Worm (Caenorhabditis elegans) whole organism, L3 larva: ENCODE results near the gene T15H9.4.

Experiments
- fos-1 ChIP-seq: fragments of 150-350 bp; optimal IDR thresholded peaks from 2 replicates; lab custom pipeline; 2014; ENCODE audit warnings: missing biosample characterization, missing genetic modification characterization
- nhr-23 ChIP-seq: fragments of 150-350 bp; optimal IDR thresholded peaks from 2 replicates; lab custom pipeline; 2014; ENCODE audit warnings: missing biosample characterization, missing genetic modification reagents, missing genetic modification characterization
- nhr-237 ChIP-seq: fragments of 150-350 bp; optimal IDR thresholded peaks from 2 replicates; lab custom pipeline; 2014; ENCODE audit warnings: missing biosample characterization, missing genetic modification characterization
- nhr-76 ChIP-seq: fragments of 150-350 bp; sonication (generic microtip); optimal IDR thresholded peaks from 5 replicates; lab custom pipeline; 2014; ENCODE audit warnings: missing biosample characterization, missing genetic modification characterization
- nhr-77 ChIP-seq: fragments of 150-350 bp; optimal IDR thresholded peaks from 2 replicates; lab custom pipeline; 2014; ENCODE audit warnings: missing biosample characterization, missing genetic modification characterization
- sea-2 ChIP-seq: fragments of 150-350 bp; sonication (generic microtip); optimal IDR thresholded peaks from 4 replicates; lab custom pipeline; 2014; ENCODE audit warnings: missing biosample characterization, missing genetic modification reagents, missing genetic modification characterization
- tbx-2 ChIP-seq: sonication (generic microtip); optimal IDR thresholded peaks from 2 replicates; lab custom pipeline; 2016; ENCODE audit warnings: mild to moderate bottlenecking, missing genetic modification characterization, missing compliant biosample characterization
- unc-39 ChIP-seq: sonication (generic microtip); optimal IDR thresholded peaks from 4 replicates; lab custom pipeline; 2017; ENCODE audit warnings: missing biosample characterization, missing genetic modification characterization

ce11 chrII:9577630-9578029 is 34.0 kb upstream of the T15H9.4 start:
- TF ChIP-seq fos-1 (tag; lab: Kevin White, UChicago) (no peak), nhr-76 (tag; lab: Kevin White, UChicago) (no peak), nhr-23 (no peak), sea-2 (GFP tag; lab: Kevin White, UChicago) (no peak), nhr-237 (tag; lab: Kevin White, UChicago) (no peak), nhr-77 (tag; lab: Kevin White, UChicago) (no peak), tbx-2 (tag; lab: Kevin White, UChicago) (no peak), unc-39 (tag; lab: Kevin White, UChicago) (no peak)
